In the genomic region with DNA sequence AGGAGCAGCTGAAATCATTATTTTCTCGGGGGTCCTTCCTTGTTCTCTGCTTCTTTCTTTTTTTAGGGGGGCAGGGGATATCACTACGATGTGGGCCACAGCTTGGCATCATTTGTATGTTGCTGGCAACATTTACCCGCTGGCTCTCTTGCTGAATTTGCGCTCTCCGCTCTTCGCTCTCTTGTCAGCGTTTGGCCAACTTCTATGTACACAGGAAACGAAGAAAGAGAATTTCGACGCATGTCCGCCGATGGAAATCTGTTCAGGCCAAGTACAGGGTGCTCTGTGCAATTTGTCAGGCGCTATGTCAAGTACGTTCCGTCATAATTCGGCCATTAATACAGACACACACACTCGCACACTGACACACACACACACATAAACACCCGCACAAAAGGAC, we compare ENCODE assay signal across 1 fruit fly cellular context.
TF ChIP-seq lines count a peak whose summit lies in the region.

No protein-coding gene starts in this region.

TF ChIP-seq in whole organism, embryonic, 481 proteins besides CTCF, POLR2A, EP300 and RAD21 (continued from another document):
- TF ChIP-seq Drgx (GFP tag; IDR thresholded peaks at IDR 0.05; lab: Robert Waterston, UW) (no peak), yki (optimal IDR thresholded peaks at IDR 0.05; lab: Kevin White, UChicago) (peak; percentile 69), lab (GFP tag; optimal IDR thresholded peaks at IDR 0.05; lab: Kevin White, UChicago) (peak; percentile 6), CG4730 (GFP tag; IDR thresholded peaks at IDR 0.05; lab: Robert Waterston, UW) (no peak)
